Worm (Caenorhabditis elegans) whole organism, young adult: Measurements from ENCODE around the gene F14H3.14.

ENCODE experiments used
- B0261.1 ChIP-seq: sonication (generic microtip); optimal IDR thresholded peaks from 2 replicates; lab custom pipeline; 2016; ENCODE audit warnings: mild to moderate bottlenecking, missing genetic modification characterization, moderate library complexity, missing compliant biosample characterization
- C17E4.6 ChIP-seq: fragments of 200-800 bp; sonication (Bioruptor generic); IDR thresholded peaks from 2 replicates; pipeline ENCODE4 v1.3.6; 2022; ENCODE audit warnings: missing genetic modification reagents, missing genetic modification characterization, missing compliant biosample characterization
- F33H1.4 ChIP-seq: fragments of 200-800 bp; sonication (Bioruptor generic); IDR thresholded peaks from 2 replicates; pipeline ENCODE4 v1.3.6; 2022; ENCODE audit warnings: missing genetic modification reagents, missing genetic modification characterization, missing compliant biosample characterization
- F39B2.1 ChIP-seq: fragments of 200-800 bp; sonication (Bioruptor generic); IDR thresholded peaks from 2 replicates; pipeline ENCODE4 v1.3.6; 2022; ENCODE audit warnings: missing genetic modification reagents, missing genetic modification characterization, missing compliant biosample characterization
- aptf-2 ChIP-seq: fragments of 200-800 bp; sonication (Bioruptor generic); conservative IDR thresholded peaks from 2 replicates; pipeline ENCODE4 v1.3.6; 2022; ENCODE audit warnings: missing genetic modification reagents, missing genetic modification characterization, missing compliant biosample characterization
- aptf-3 ChIP-seq: fragments of 200-800 bp; sonication (Bioruptor generic); IDR thresholded peaks from 2 replicates; pipeline ENCODE4 v1.3.6; 2022; ENCODE audit warnings: missing genetic modification characterization, missing compliant biosample characterization
- athp-1 ChIP-seq: sonication (generic microtip); optimal IDR thresholded peaks from 2 replicates; lab custom pipeline; 2017; ENCODE audit warnings: mild to moderate bottlenecking, missing genetic modification characterization, missing compliant biosample characterization
- ceh-40 ChIP-seq: fragments of 200-800 bp; sonication (Bioruptor generic); IDR thresholded peaks from 2 replicates; pipeline ENCODE4 v1.3.6; 2022; ENCODE audit warnings: missing genetic modification characterization, missing compliant biosample characterization
- chd-7 ChIP-seq: sonication (generic microtip); optimal IDR thresholded peaks from 2 replicates; lab custom pipeline; 2016; ENCODE audit warnings: mild to moderate bottlenecking, missing genetic modification characterization, moderate library complexity, missing compliant biosample characterization
- dox-1 ChIP-seq: fragments of 200-800 bp; sonication (Bioruptor generic); IDR thresholded peaks from 2 replicates; pipeline ENCODE4 v1.3.6; 2022; ENCODE audit warnings: missing genetic modification reagents, missing genetic modification characterization, missing compliant biosample characterization
- efl-1 ChIP-seq: fragments of 150-350 bp; optimal IDR thresholded peaks from 2 replicates; lab custom pipeline; 2014; ENCODE audit warnings: missing biosample characterization, missing genetic modification reagents, missing genetic modification characterization
- egl-44 ChIP-seq: fragments of 200-800 bp; sonication (Bioruptor generic); IDR thresholded peaks from 2 replicates; pipeline ENCODE4 v1.3.6; 2022; ENCODE audit warnings: missing genetic modification reagents, missing genetic modification characterization, missing compliant biosample characterization
- ekl-4 ChIP-seq: fragments of 200-800 bp; sonication (Bioruptor generic); IDR thresholded peaks from 2 replicates; pipeline ENCODE4 v1.3.6; 2022; ENCODE audit warnings: missing genetic modification reagents, missing genetic modification characterization, missing compliant biosample characterization
- gei-17 ChIP-seq: fragments of 200-800 bp; sonication (Bioruptor generic); optimal IDR thresholded peaks from 2 replicates; lab custom pipeline; 2018; ENCODE audit warnings: mild to moderate bottlenecking, missing genetic modification characterization, missing compliant biosample characterization
- hmg-1.2 ChIP-seq: fragments of 200-800 bp; sonication (Bioruptor generic); IDR thresholded peaks from 2 replicates; pipeline ENCODE4 v1.3.6; 2022; ENCODE audit warnings: missing genetic modification reagents, missing genetic modification characterization, missing compliant biosample characterization
- hsf-1 ChIP-seq: fragments of 200-800 bp; sonication (Bioruptor generic); IDR thresholded peaks from 2 replicates; pipeline ENCODE4 v1.3.6; 2022; ENCODE audit warnings: missing genetic modification reagents, missing genetic modification characterization, missing compliant biosample characterization
- let-607 ChIP-seq, 2 experiments: fragments of 200-800 bp in 1 of 2; sonication (Bioruptor generic) in 1 of 2; sonication (generic microtip) in 1 of 2; optimal IDR thresholded peaks; 2 replicates each; lab custom pipeline; 2016 to 2018; ENCODE audit warnings: mild to moderate bottlenecking in 2 of 2, missing compliant biosample characterization in 2 of 2, missing genetic modification characterization in 2 of 2, moderate library complexity in 2 of 2, missing genotype in 1 of 2
- madf-6 ChIP-seq: fragments of 200-800 bp; sonication (Bioruptor generic); IDR thresholded peaks from 2 replicates; pipeline ENCODE4 v1.3.6; 2022; ENCODE audit warnings: missing genetic modification reagents, missing genetic modification characterization, missing compliant biosample characterization
- madf-8 ChIP-seq: fragments of 200-800 bp; sonication (Bioruptor generic); conservative IDR thresholded peaks from 2 replicates; pipeline ENCODE4 v1.3.6; 2022; ENCODE audit warnings: missing genetic modification reagents, missing genetic modification characterization, missing compliant biosample characterization
- mcd-1 ChIP-seq: fragments of 200-800 bp; sonication (Bioruptor generic); IDR thresholded peaks from 2 replicates; pipeline ENCODE4 v1.3.6; 2022; ENCODE audit warnings: missing genetic modification reagents, missing genetic modification characterization, missing compliant biosample characterization
- nfya-1 ChIP-seq: sonication (generic microtip); optimal IDR thresholded peaks from 2 replicates; lab custom pipeline; 2017; ENCODE audit warnings: antibody characterized with exemption, missing compliant biosample characterization, missing genetic modification characterization, borderline replicate concordance; ENCODE audit not compliant: insufficient read depth
- nhr-179 ChIP-seq: sonication (generic microtip); optimal IDR thresholded peaks from 2 replicates; lab custom pipeline; 2016; ENCODE audit warnings: mild to moderate bottlenecking, missing genetic modification characterization, missing compliant biosample characterization
- nhr-27 ChIP-seq: fragments of 200-800 bp; sonication (Bioruptor generic); optimal IDR thresholded peaks from 2 replicates; lab custom pipeline; 2018; ENCODE audit warnings: mild to moderate bottlenecking, missing genetic modification characterization, moderate library complexity, missing compliant biosample characterization
- nhr-80 ChIP-seq: sonication (generic microtip); optimal IDR thresholded peaks from 2 replicates; lab custom pipeline; 2016; ENCODE audit warnings: missing genetic modification characterization, missing compliant biosample characterization
- pbrm-1 ChIP-seq: fragments of 200-800 bp; sonication (Bioruptor generic); IDR thresholded peaks from 2 replicates; pipeline ENCODE4 v1.3.6; 2022; ENCODE audit warnings: missing genetic modification reagents, missing genetic modification characterization, missing compliant biosample characterization
- pha-4 ChIP-seq: fragments of 150-350 bp; sonication (generic microtip); optimal IDR thresholded peaks from 2 replicates; lab custom pipeline; 2014; ENCODE audit warnings: missing biosample characterization, missing genetic modification reagents, missing genetic modification characterization
- rec-8 ChIP-seq, 2 experiments: sonication (generic microtip); optimal IDR thresholded peaks; 2 replicates each; lab custom pipeline; 2016; ENCODE audit warnings: mild to moderate bottlenecking in 2 of 2, missing genetic modification characterization in 2 of 2, missing genetic modification reagents in 2 of 2, missing genotype in 2 of 2, missing biosample characterization in 1 of 2, missing compliant biosample characterization in 1 of 2, moderate library complexity in 1 of 2
- repo-1 ChIP-seq: sonication (generic microtip); optimal IDR thresholded peaks from 2 replicates; lab custom pipeline; 2017; ENCODE audit warnings: mild to moderate bottlenecking, missing genetic modification characterization, missing compliant biosample characterization
- snpc-4 ChIP-seq, 5 experiments: fragments of 150-350 bp in 1 of 5; sonication (generic microtip) in 4 of 5; optimal IDR thresholded peaks; 2 replicates each; lab custom pipeline; 2014 to 2018; ENCODE audit warnings: missing genetic modification characterization in 5 of 5, missing biosample characterization in 3 of 5, antibody characterized with exemption in 2 of 5, mild to moderate bottlenecking in 2 of 5, missing compliant biosample characterization in 2 of 5, missing genotype in 2 of 5, moderate library complexity in 2 of 5, missing genetic modification reagents in 1 of 5
- zfh-2 ChIP-seq: fragments of 200-800 bp; sonication (Bioruptor generic); conservative IDR thresholded peaks from 2 replicates; pipeline ENCODE4 v1.3.6; 2022; ENCODE audit warnings: missing genetic modification reagents, missing genetic modification characterization, missing compliant biosample characterization
- ztf-25 ChIP-seq: fragments of 200-800 bp; sonication (Bioruptor generic); IDR thresholded peaks from 2 replicates; pipeline ENCODE4 v1.3.6; 2022; ENCODE audit warnings: missing genetic modification reagents, missing genetic modification characterization, missing compliant biosample characterization
- ztf-3 ChIP-seq: fragments of 200-800 bp; sonication (Bioruptor generic); optimal IDR thresholded peaks from 2 replicates; lab custom pipeline; 2018; ENCODE audit warnings: mild to moderate bottlenecking, missing genetic modification characterization, missing compliant biosample characterization

F14H3.14 gene

DNA sequence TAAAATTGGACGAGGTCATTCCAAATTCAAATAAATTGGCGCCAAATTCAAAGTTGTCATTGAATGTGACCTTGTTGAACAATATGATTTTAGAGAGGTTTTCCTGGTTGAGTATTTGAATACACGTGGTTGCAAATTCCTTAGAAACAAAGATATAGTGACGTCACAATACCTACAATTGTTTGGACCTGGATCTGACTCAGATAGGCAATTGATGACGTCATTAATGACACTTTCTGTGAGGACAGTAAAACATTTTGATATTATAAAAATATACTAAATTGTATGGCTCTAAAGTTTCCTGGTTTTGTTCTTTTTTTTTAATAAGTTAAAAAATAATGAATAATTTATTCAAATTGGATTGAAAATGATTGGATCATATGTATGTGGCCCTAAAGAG is 21.3 kb downstream of the F14H3.14 start:
- TF ChIP-seq snpc-4 (GFP tag; optimal IDR thresholded peaks at IDR 0.05; lab: Kevin White, UChicago) (no peak), snpc-4 (tag; optimal IDR thresholded peaks at IDR 0.05; lab: Kevin White, UChicago) (no peak), nhr-179 (tag; lab: Kevin White, UChicago) (no peak), let-607 (tag; optimal IDR thresholded peaks at IDR 0.05; lab: Kevin White, UChicago) (no peak), zfh-2 (GFP tag; lab: Robert Waterston, UW) (no peak), pha-4 (tag; lab: Kevin White, UChicago) (no peak), chd-7 (no peak), F33H1.4 (no peak), C17E4.6 (GFP tag; lab: Robert Waterston, UW) (no peak)

DNA sequence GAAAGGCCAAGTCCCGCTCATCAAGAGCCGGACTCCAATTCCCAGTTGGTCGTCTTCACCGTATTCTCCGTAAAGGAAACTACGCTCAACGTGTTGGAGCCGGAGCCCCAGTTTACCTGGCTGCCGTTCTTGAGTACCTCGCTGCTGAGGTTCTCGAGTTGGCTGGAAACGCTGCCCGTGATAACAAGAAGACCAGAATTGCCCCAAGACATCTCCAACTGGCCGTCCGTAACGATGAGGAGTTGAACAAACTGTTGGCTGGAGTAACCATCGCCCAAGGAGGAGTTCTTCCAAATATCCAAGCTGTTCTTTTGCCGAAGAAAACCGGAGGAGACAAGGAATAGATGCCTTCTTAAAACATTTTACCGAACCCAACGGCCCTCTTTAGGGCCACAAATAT is 21.8 kb downstream of the F14H3.14 start:
- peak; percentile 31; the same call in 1 of the 2 replicates for TF ChIP-seq ekl-4 (GFP tag; lab: Robert Waterston, UW)

DNA sequence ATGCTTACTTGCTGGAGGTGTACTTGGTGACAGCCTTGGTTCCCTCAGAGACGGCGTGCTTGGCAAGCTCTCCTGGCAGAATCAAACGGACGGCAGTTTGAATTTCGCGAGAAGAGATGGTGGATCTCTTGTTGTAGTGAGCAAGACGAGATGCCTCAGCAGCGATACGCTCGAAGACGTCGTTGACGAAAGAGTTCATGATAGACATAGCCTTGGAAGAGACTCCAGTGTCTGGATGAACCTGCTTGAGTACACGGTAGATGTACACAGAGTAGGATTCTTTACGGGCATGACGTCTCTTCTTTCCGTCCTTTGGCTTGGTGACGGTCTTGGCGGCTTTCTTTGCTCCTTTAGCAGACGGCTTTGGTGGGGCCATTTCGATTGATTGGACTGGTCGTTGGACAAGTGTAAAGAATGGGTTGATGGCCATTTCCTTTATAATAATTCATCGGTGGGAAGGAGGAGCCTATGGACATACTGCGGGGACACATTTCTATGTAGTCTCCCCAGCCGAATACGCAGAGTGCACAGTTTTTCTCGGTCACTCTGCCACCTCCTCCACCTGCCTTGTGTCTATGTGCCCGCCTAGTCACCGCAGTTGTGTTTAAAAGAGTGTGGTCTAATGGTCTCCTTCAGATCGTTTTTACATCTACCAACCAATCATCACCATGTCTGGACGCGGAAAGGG is 22.4 kb downstream of the F14H3.14 start, which contains the start of the genes his-4 and his-3:
Gene his-4, minus strand, starts transcription at position 376 of the 688 bp plus-strand sequence.
Gene his-3, plus strand, starts transcription at position 669 of the 688 bp plus-strand sequence.
- TF ChIP-seq nhr-80 (peak; percentile 17), mcd-1 (GFP tag; lab: Robert Waterston, UW) (0 out of 2 replicates have a peak, but pooled peaks have one; percentile 13), F39B2.1 (GFP tag; lab: Robert Waterston, UW) (peak; percentile 88; the same call in 1 of the 2 replicates), pbrm-1 (peak; percentile 31), dox-1 (GFP tag; lab: Robert Waterston, UW) (0 out of 2 replicates have a peak, but pooled peaks have one; percentile 15), hsf-1 (GFP tag; lab: Robert Waterston, UW) (0 out of 2 replicates have a peak, but pooled peaks have one; percentile 15), hmg-1.2 (GFP tag; lab: Robert Waterston, UW) (peak; percentile 10; the same call in 1 of the 2 replicates)

DNA sequence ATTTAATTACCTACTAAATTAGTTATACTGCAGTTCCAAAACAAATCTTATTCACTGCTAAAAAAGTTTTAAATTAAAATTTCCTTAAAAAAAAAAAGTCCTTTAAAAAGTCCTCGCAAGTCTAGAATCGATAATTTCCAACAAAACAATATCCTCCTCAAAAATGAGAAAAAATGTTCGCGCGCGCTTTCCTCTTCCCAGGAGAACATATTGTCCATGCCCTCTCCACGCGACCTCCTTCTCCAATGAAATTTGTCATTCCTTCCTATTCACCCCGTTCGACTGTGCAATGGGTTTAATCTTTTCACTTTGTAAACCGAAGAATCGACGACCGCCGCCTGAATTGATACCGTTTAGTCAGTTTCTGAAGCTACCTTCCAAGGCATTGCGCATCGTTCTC is 26.5 kb downstream of the F14H3.14 start, which contains the start of gene T10C6.10:
Gene T10C6.10, plus strand, starts transcription at position 248 of the 400 bp plus-strand sequence.
- TF ChIP-seq C17E4.6 (GFP tag; lab: Robert Waterston, UW) (no peak), aptf-2 (GFP tag; lab: Robert Waterston, UW) (peak; percentile 97), chd-7 (no peak), ztf-3 (no peak), madf-6 (GFP tag; lab: Robert Waterston, UW) (0 out of 2 replicates have a peak, but pooled peaks have one; percentile 15), nhr-27 (tag; lab: Kevin White, UChicago) (no peak), rec-8 (tag; optimal IDR thresholded peaks at IDR 0.05; lab: Kevin White, UChicago) (no peak), aptf-3 (GFP tag; lab: Robert Waterston, UW) (0 out of 2 replicates have a peak, but pooled peaks have one; percentile 65)
- TF ChIP-seq, all 124 proteins: peak for 3

DNA sequence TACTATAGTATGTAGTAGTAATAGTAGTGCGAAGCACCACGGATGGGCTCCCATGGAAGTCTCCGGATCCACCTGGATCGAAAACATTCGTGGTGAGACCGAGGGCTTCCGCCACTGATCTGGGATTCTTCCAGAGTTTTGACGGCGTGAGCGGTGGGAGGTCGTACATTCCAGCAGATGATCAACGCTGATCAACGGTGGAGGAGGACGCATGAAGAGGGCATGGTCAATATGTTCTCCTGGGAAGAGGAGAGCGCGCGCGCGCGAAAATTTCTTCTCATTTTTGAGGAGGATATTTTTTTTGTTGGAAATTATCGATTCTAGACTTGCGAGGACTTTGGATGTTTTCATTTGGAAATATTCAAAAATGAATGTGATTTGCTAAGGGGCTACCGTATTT is 29.2 kb downstream of the F14H3.14 start:
- TF ChIP-seq madf-6 (GFP tag; lab: Robert Waterston, UW), result peak; percentile 86
- TF ChIP-seq efl-1, result no peak
- no peak for TF ChIP-seq athp-1 (tag; lab: Kevin White, UChicago)
- no peak for TF ChIP-seq gei-17 (GFP tag; lab: Kevin White, UChicago)
- no peak for TF ChIP-seq ceh-40 (GFP tag; lab: Robert Waterston, UW)
- no peak for TF ChIP-seq repo-1
- peak; percentile 99 for TF ChIP-seq aptf-2 (GFP tag; lab: Robert Waterston, UW)
- 0 out of 2 replicates have a peak, but pooled peaks have one; percentile 39 for TF ChIP-seq zfh-2 (GFP tag; lab: Robert Waterston, UW)
- no peak for TF ChIP-seq nfya-1 (tag; lab: Kevin White, UChicago)
- TF ChIP-seq madf-8 (GFP tag; lab: Robert Waterston, UW), result peak; percentile 56; the same call in 1 of the 2 replicates
- TF ChIP-seq B0261.1, result no peak
- peak; percentile 97 for TF ChIP-seq aptf-3 (GFP tag; lab: Robert Waterston, UW)
- no peak for TF ChIP-seq ztf-25 (GFP tag; lab: Robert Waterston, UW)
- TF ChIP-seq egl-44 (GFP tag; lab: Robert Waterston, UW), result no peak
